Fruit fly (Drosophila melanogaster): ENCODE measurements around the gene CG11134.

DNA sequence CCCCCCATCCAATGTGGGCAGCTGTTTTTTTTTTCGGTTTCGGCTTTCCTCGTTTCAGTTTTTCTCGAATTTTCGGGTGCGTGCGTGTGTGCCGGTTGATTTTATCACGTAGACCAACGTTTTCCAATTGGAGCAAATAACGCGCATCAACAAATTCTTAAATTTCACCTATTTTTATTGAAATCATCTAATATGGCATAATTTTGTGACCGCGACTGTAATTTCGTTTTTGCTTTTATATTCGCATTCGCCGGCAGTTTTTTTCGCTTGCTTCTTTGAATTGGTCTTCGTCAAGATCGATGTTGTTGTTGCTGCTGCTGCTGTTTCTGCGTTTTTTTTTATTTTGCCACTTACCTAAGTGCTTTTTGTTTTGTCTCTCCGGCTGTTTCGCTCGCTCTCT is 16.7 kb downstream of the CG11134 start:
- TF ChIP-seq abd-A (tag; optimal IDR thresholded peaks at IDR 0.05): no peak
- TF ChIP-seq Gsc (GFP tag; IDR thresholded peaks at IDR 0.05): no peak
- TF ChIP-seq tll (GFP tag; optimal IDR thresholded peaks at IDR 0.05): no peak

Measured in whole organism, embryonic.